Fruit fly (Drosophila melanogaster) S2 (cell line): ENCODE results near the gene CG11865.

ENCODE experiments used
- CG8478 ChIP-seq: fragments of >200 bp; optimal IDR thresholded peaks from 2 replicates; lab custom pipeline; 2018
- CTCF ChIP-seq, 2 experiments: fragments of >200 bp; optimal IDR thresholded peaks; 2 replicates each; lab custom pipeline; 2018

DNA sequence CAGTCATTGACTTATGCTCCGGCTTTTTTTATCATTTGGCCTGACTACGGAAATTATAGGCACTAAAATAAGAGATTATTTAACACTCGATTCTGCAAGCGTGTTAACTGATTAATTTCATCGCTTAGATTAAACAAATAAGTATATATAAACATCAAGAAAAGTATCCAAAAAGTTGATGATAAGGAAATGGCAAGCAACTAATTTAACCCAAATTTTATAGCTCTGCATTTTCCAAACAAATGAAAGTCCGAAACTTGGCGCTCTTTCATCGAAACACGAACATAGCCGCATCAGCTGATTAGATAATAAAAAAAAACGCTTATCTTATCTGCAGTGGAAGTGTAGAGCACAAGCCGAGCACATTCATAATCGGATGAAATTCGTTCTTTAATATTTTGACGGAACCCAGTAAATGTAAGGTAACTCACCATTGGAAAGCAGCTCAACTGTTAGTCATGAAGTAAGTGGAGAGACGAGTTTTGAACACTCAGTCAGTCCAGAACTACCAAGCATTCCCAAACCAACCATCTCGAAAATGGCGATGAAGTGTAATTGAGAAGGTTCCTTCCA is 12.9 kb downstream of the CG11865 start, which contains the start of gene CG18480:
- no peak for TF ChIP-seq CTCF (optimal IDR thresholded peaks at IDR 0.05; lab: Kevin White, UChicago)
- TF ChIP-seq CG8478 (lab: Kevin White, UChicago), result no peak
